Worm (Caenorhabditis elegans): ENCODE data around the gene xrn-1.

ce11 chrII:14068607-14069006, at the start of gene xrn-1:
- no peak for TF ChIP-seq ama-1 (optimal IDR thresholded peaks at IDR 0.05)
- TF ChIP-seq pes-1 (GFP tag; IDR thresholded peaks at IDR 0.05): no peak
- no peak for TF ChIP-seq aly-1 (tag; optimal IDR thresholded peaks at IDR 0.05)
